Worm (Caenorhabditis elegans) whole organism, midembryonic: ENCODE results near the gene set-4.

Experiments
- T22C8.4 ChIP-seq: fragments of 200-800 bp; sonication (Bioruptor generic); IDR thresholded peaks from 2 replicates; pipeline ENCODE4 v1.3.6; 2022; ENCODE audit warnings: missing genetic modification characterization, missing compliant biosample characterization
- cog-1 ChIP-seq: sonication (generic microtip); optimal IDR thresholded peaks from 2 replicates; lab custom pipeline; 2016; ENCODE audit warnings: missing genetic modification characterization, missing compliant biosample characterization
- flt-1 ChIP-seq: fragments of 200-800 bp; sonication (Bioruptor generic); IDR thresholded peaks from 2 replicates; pipeline ENCODE4 v1.3.6; 2022; ENCODE audit warnings: missing genetic modification characterization, missing compliant biosample characterization
- klf-2 ChIP-seq: fragments of 200-800 bp; sonication (Bioruptor generic); conservative IDR thresholded peaks from 2 replicates; pipeline ENCODE4 v1.3.6; 2022; ENCODE audit warnings: missing genetic modification reagents, missing genetic modification characterization, missing compliant biosample characterization
- ref-1 ChIP-seq: fragments of 200-800 bp; sonication (Bioruptor generic); conservative IDR thresholded peaks from 2 replicates; pipeline ENCODE4 v1.3.6; 2022; ENCODE audit warnings: missing genetic modification reagents, missing genetic modification characterization, missing compliant biosample characterization
- tab-1 ChIP-seq: fragments of 200-800 bp; sonication (Bioruptor generic); IDR thresholded peaks from 2 replicates; pipeline ENCODE4 v1.3.6; 2022; ENCODE audit warnings: missing genetic modification characterization, missing compliant biosample characterization
- ztf-23 ChIP-seq: fragments of 200-800 bp; sonication (Bioruptor generic); IDR thresholded peaks from 2 replicates; pipeline ENCODE4 v1.3.6; 2022; ENCODE audit warnings: missing genetic modification reagents, missing genetic modification characterization, missing compliant biosample characterization
- ztf-29 ChIP-seq: fragments of 200-800 bp; sonication (Bioruptor generic); IDR thresholded peaks from 2 replicates; pipeline ENCODE4 v1.3.6; 2022; ENCODE audit warnings: missing genetic modification reagents, missing genetic modification characterization, missing compliant biosample characterization

- TF ChIP-seq T22C8.4 (GFP tag; lab: Robert Waterston, UW) = no peak
- TF ChIP-seq ztf-23 (GFP tag; lab: Robert Waterston, UW) = no peak
- no peak for TF ChIP-seq flt-1 (GFP tag; lab: Robert Waterston, UW)
- TF ChIP-seq ref-1 (GFP tag; lab: Robert Waterston, UW) = no peak
- no peak for TF ChIP-seq klf-2 (GFP tag; lab: Robert Waterston, UW)
- TF ChIP-seq ztf-29 (GFP tag; lab: Robert Waterston, UW) = no peak
- TF ChIP-seq tab-1 (GFP tag; lab: Robert Waterston, UW) = no peak
- TF ChIP-seq cog-1 (tag; lab: Kevin White, UChicago) = no peak
These were observed 43.5 kb upstream of the set-4 start for ce11 chrII:6374646-6375045.
